Fruit fly (Drosophila melanogaster): ENCODE measurements around the gene ND-B14.5A.

The ND-B14.5A gene

DNA sequence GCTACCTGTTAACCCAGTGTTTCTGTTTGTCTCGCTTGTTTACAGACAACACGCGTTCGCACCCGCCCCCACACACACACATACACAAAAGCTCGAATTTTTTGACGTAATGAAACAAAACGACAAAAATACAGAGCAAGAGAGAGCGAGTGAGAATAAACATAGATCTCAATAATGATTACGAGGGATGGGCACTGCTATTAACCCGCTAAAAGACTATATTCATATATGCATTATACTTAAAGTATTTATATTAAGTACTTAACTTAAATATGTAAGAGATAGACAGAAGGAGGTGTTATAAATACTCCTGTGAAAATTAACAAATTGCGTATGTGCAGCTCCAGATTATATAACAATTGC lies 30.5 kb upstream of the ND-B14.5A start (continued):
- 0 out of 3 replicates have a peak, but pooled peaks have one; percentile 11 for TF ChIP-seq Aef1 (GFP tag; IDR thresholded peaks at IDR 0.05)
- TF ChIP-seq CG17361 (GFP tag; IDR thresholded peaks at IDR 0.05) = 0 out of 3 replicates have a peak, but pooled peaks have one; percentile 49
- peak; percentile 56 for TF ChIP-seq CG10431 (GFP tag; optimal IDR thresholded peaks at IDR 0.05)
- peak; percentile 24 for TF ChIP-seq CG18764 (GFP tag; optimal IDR thresholded peaks at IDR 0.05)
- peak; percentile 79; the same call in 1 of the 3 replicates for TF ChIP-seq sr (GFP tag; IDR thresholded peaks at IDR 0.05)
- peak; percentile 46; the same call in 1 of the 3 replicates for TF ChIP-seq CG14050 (GFP tag; IDR thresholded peaks at IDR 0.05)
- peak; percentile 42 for TF ChIP-seq Bdp1 (GFP tag; optimal IDR thresholded peaks at IDR 0.05)
- TF ChIP-seq CG6272 (GFP tag; IDR thresholded peaks at IDR 0.05) = no peak
- TF ChIP-seq Pdp1 (GFP tag; optimal IDR thresholded peaks at IDR 0.05) = peak; percentile 2 to 90
- peak; percentile 31 for TF ChIP-seq sug (tag; optimal IDR thresholded peaks at IDR 0.05)
- no peak for TF ChIP-seq BEAF-32 (GFP tag; optimal IDR thresholded peaks at IDR 0.05)
- TF ChIP-seq Hand (GFP tag; optimal IDR thresholded peaks at IDR 0.05) = peak; percentile 34
- TF ChIP-seq CG16863 (GFP tag; optimal IDR thresholded peaks at IDR 0.05) = no peak
- TF ChIP-seq Nf-YC (tag; optimal IDR thresholded peaks at IDR 0.05) = peak; percentile 30
- TF ChIP-seq D (optimal IDR thresholded peaks at IDR 0.05) = no peak
- TF ChIP-seq D (GFP tag; optimal IDR thresholded peaks at IDR 0.05) = peak; percentile 7
- TF ChIP-seq CG34224 (GFP tag; IDR thresholded peaks at IDR 0.05; ENCODE audit: partially characterized antibody) = no peak
- TF ChIP-seq Neu2 (GFP tag; optimal IDR thresholded peaks at IDR 0.05; ENCODE audit: borderline replicate concordance) = no peak
- TF ChIP-seq CG15514 (GFP tag; optimal IDR thresholded peaks at IDR 0.05) = peak; percentile 42
- TF ChIP-seq tx (GFP tag; optimal IDR thresholded peaks at IDR 0.05) = peak; percentile 1
- peak; percentile 84 for TF ChIP-seq CG7928 (GFP tag; optimal IDR thresholded peaks at IDR 0.05)
- TF ChIP-seq CG7357 (GFP tag; IDR thresholded peaks at IDR 0.05) = no peak
- no peak for TF ChIP-seq CG13287 (GFP tag; IDR thresholded peaks at IDR 0.05; ENCODE audit: partially characterized antibody)
- TF ChIP-seq CG32532 (GFP tag; IDR thresholded peaks at IDR 0.05) = peak; percentile 64; the same call in 1 of the 2 replicates
- peak; percentile 63; the same call in 2 of the 3 replicates for TF ChIP-seq Dbx (GFP tag; IDR thresholded peaks at IDR 0.05)
- TF ChIP-seq CG3065 (GFP tag; optimal IDR thresholded peaks at IDR 0.05) = no peak
- peak; percentile 50 for TF ChIP-seq Sox102F (GFP tag; optimal IDR thresholded peaks at IDR 0.05)
- TF ChIP-seq sisA (GFP tag; IDR thresholded peaks at IDR 0.05) = no peak
- TF ChIP-seq Taf1 (GFP tag; IDR thresholded peaks at IDR 0.05) = no peak
- TF ChIP-seq MBD-R2 (GFP tag; IDR thresholded peaks at IDR 0.05) = peak; percentile 16; the same call in 1 of the 2 replicates
- peak; percentile 72 for TF ChIP-seq grn (GFP tag; optimal IDR thresholded peaks at IDR 0.05)
- peak; percentile 48; the same call in 1 of the 2 replicates for TF ChIP-seq seq (GFP tag; IDR thresholded peaks at IDR 0.05)
- no peak for TF ChIP-seq CG16779 (GFP tag; IDR thresholded peaks at IDR 0.05)
- peak; percentile 48 for TF ChIP-seq CG12391 (tag; optimal IDR thresholded peaks at IDR 0.05)
- TF ChIP-seq Dek (tag; optimal IDR thresholded peaks at IDR 0.05) = peak; percentile 43
- TF ChIP-seq CG8924 (tag; optimal IDR thresholded peaks at IDR 0.05) = peak; percentile 51
- peak; percentile 26 for TF ChIP-seq psq (GFP tag; optimal IDR thresholded peaks at IDR 0.05)
- TF ChIP-seq sqz (GFP tag; optimal IDR thresholded peaks at IDR 0.05) = peak; percentile 43
- TF ChIP-seq MTF-1 (GFP tag; optimal IDR thresholded peaks at IDR 0.05; ENCODE audit: borderline replicate concordance) = peak; percentile 77
- TF ChIP-seq Hr51 (GFP tag; optimal IDR thresholded peaks at IDR 0.05) = peak; percentile 46 to 57
- no peak for TF ChIP-seq p53 (GFP tag; optimal IDR thresholded peaks at IDR 0.05)
- peak; percentile 57 for TF ChIP-seq Fer3 (tag; optimal IDR thresholded peaks at IDR 0.05)
- no peak for TF ChIP-seq Dfd (GFP tag; optimal IDR thresholded peaks at IDR 0.05)
- TF ChIP-seq gcm (GFP tag; optimal IDR thresholded peaks at IDR 0.05) = peak; percentile 1
- no peak for TF ChIP-seq CG10366 (GFP tag; IDR thresholded peaks at IDR 0.05)
- peak; percentile 23 for TF ChIP-seq Camta (GFP tag; optimal IDR thresholded peaks at IDR 0.05)
- TF ChIP-seq Awh (GFP tag; IDR thresholded peaks at IDR 0.05) = peak; percentile 87
- peak; percentile 36 for TF ChIP-seq CG9817 (tag; optimal IDR thresholded peaks at IDR 0.05)
- no peak for TF ChIP-seq ro (GFP tag; IDR thresholded peaks at IDR 0.05)
- TF ChIP-seq kni (GFP tag; optimal IDR thresholded peaks at IDR 0.05) = peak; percentile 38
